Fruit fly (Drosophila melanogaster) whole organism, embryonic: ENCODE data around the gene CG3434.
A peak's percentile ranks its signal among the peaks of the same experiment; 100 is the strongest.

Experiments used
- Abd-B ChIP-seq: fragments of 200-800 bp; sonication (Bioruptor generic); optimal IDR thresholded peaks from 2 replicates; lab custom pipeline; 2018; ENCODE audit warnings: missing biosample characterization, mild to moderate bottlenecking, missing genetic modification characterization, moderate library complexity
- Bgb ChIP-seq: fragments of 200-800 bp; sonication (Bioruptor generic); IDR thresholded peaks from 2 replicates; pipeline ENCODE4 v1.3.6; 2022; ENCODE audit warnings: missing biosample characterization, missing genetic modification characterization; ENCODE audit not compliant: partially characterized antibody
- CG10366 ChIP-seq: fragments of 200-800 bp; sonication (Bioruptor generic); IDR thresholded peaks from 2 replicates; pipeline ENCODE4 v1.3.6; 2022; ENCODE audit warnings: missing biosample characterization, missing genetic modification characterization
- CG10431 ChIP-seq: fragments of 200-800 bp; sonication (Bioruptor generic); optimal IDR thresholded peaks from 3 replicates; lab custom pipeline; 2018; ENCODE audit warnings: missing biosample characterization, mild to moderate bottlenecking, missing genetic modification characterization
- CG11504 ChIP-seq: fragments of 200-800 bp; sonication (Bioruptor generic); optimal IDR thresholded peaks from 3 replicates; lab custom pipeline; 2019; ENCODE audit warnings: missing biosample characterization, mild to moderate bottlenecking, missing genetic modification characterization, moderate library complexity
- CG12769 ChIP-seq: fragments of 200-800 bp; sonication (Bioruptor generic); optimal IDR thresholded peaks from 2 replicates; lab custom pipeline; 2019; ENCODE audit warnings: missing biosample characterization, mild to moderate bottlenecking, missing genetic modification characterization, moderate library complexity
- CG13624 ChIP-seq: fragments of 200-800 bp; sonication (Bioruptor generic); optimal IDR thresholded peaks from 2 replicates; lab custom pipeline; 2016; ENCODE audit warnings: missing biosample characterization, missing genetic modification characterization
- CG14050 ChIP-seq: fragments of 200-800 bp; sonication (Bioruptor generic); IDR thresholded peaks from 3 replicates; pipeline ENCODE4 v1.3.6; 2022; ENCODE audit warnings: missing biosample characterization, missing genetic modification characterization
- CG30020 ChIP-seq: fragments of 200-800 bp; optimal IDR thresholded peaks from 2 replicates; lab custom pipeline; 2019; ENCODE audit warnings: missing biosample characterization, mild to moderate bottlenecking, missing genetic modification characterization, moderate library complexity
- CG32772 ChIP-seq: fragments of 200-800 bp; sonication (Bioruptor generic); IDR thresholded peaks from 2 replicates; pipeline ENCODE4 v1.3.6; 2022; ENCODE audit warnings: missing biosample characterization, missing genetic modification characterization
- CG6854 ChIP-seq: fragments of 200-800 bp; sonication (Bioruptor generic); optimal IDR thresholded peaks from 3 replicates; lab custom pipeline; 2017; ENCODE audit warnings: missing biosample characterization, mild to moderate bottlenecking, missing genetic modification characterization
- CG8359 ChIP-seq: fragments of 200-800 bp; sonication (Bioruptor generic); optimal IDR thresholded peaks from 2 replicates; lab custom pipeline; 2017; ENCODE audit warnings: missing biosample characterization, mild to moderate bottlenecking, missing genetic modification characterization, borderline replicate concordance
- CG9215 ChIP-seq: fragments of 200-800 bp; sonication (Bioruptor generic); IDR thresholded peaks from 2 replicates; pipeline ENCODE4 v1.3.6; 2022; ENCODE audit warnings: missing biosample characterization, missing genetic modification characterization
- CTCF ChIP-seq: fragments of 200-800 bp; sonication (Bioruptor generic); optimal IDR thresholded peaks from 2 replicates; lab custom pipeline; 2017; ENCODE audit warnings: missing biosample characterization, mild to moderate bottlenecking, missing genetic modification characterization, moderate library complexity
- Chrac-16 ChIP-seq: fragments of 200-800 bp; sonication (Bioruptor generic); optimal IDR thresholded peaks from 3 replicates; lab custom pipeline; 2016; ENCODE audit warnings: missing biosample characterization, missing genetic modification characterization
- CkIIα-i1 ChIP-seq: fragments of 200-800 bp; sonication (Bioruptor generic); IDR thresholded peaks from 2 replicates; pipeline ENCODE4 v1.3.6; 2022; ENCODE audit warnings: missing biosample characterization, missing genetic modification characterization
- CoRest ChIP-seq: fragments of 200-800 bp; sonication (Bioruptor generic); optimal IDR thresholded peaks from 3 replicates; lab custom pipeline; 2018; ENCODE audit warnings: missing biosample characterization, mild to moderate bottlenecking, missing genetic modification characterization, moderate library complexity
- CrebB ChIP-seq: fragments of 200-800 bp; sonication (Bioruptor generic); optimal IDR thresholded peaks from 3 replicates; lab custom pipeline; 2018; ENCODE audit warnings: missing biosample characterization, mild to moderate bottlenecking, missing genetic modification characterization
- HLH3B ChIP-seq: fragments of 200-800 bp; sonication (Bioruptor generic); IDR thresholded peaks from 2 replicates; pipeline ENCODE4 v1.3.6; 2022; ENCODE audit warnings: missing biosample characterization, missing genetic modification characterization
- HLH54F ChIP-seq: fragments of 200-800 bp; sonication (Bioruptor generic); optimal IDR thresholded peaks from 3 replicates; lab custom pipeline; 2016; ENCODE audit warnings: missing biosample characterization, missing genetic modification characterization
- Lpt ChIP-seq: fragments of >200 bp; optimal IDR thresholded peaks from 2 replicates; lab custom pipeline; 2018; ENCODE audit warnings: missing biosample characterization, missing genetic modification characterization
- Mad ChIP-seq: fragments of 200-800 bp; sonication (Bioruptor generic); optimal IDR thresholded peaks from 2 replicates; lab custom pipeline; 2016; ENCODE audit warnings: missing biosample characterization, missing genetic modification characterization
- Max ChIP-seq: fragments of 200-800 bp; sonication (Bioruptor generic); optimal IDR thresholded peaks from 2 replicates; lab custom pipeline; 2016; ENCODE audit warnings: missing biosample characterization, mild to moderate bottlenecking, missing genetic modification characterization
- Meics ChIP-seq: fragments of 200-800 bp; sonication (Bioruptor generic); optimal IDR thresholded peaks from 2 replicates; lab custom pipeline; 2017; ENCODE audit warnings: missing biosample characterization, mild to moderate bottlenecking, missing genetic modification characterization
- Oli ChIP-seq: fragments of 200-800 bp; sonication (Bioruptor generic); optimal IDR thresholded peaks from 2 replicates; lab custom pipeline; 2018; ENCODE audit warnings: missing biosample characterization, mild to moderate bottlenecking, missing genetic modification characterization, moderate library complexity
- Six4 ChIP-seq: fragments of 200-800 bp; sonication (Bioruptor generic); optimal IDR thresholded peaks from 2 replicates; lab custom pipeline; 2016; ENCODE audit warnings: missing biosample characterization, missing genetic modification characterization
- Xbp1 ChIP-seq: fragments of 200-800 bp; sonication (Bioruptor generic); optimal IDR thresholded peaks from 3 replicates; lab custom pipeline; 2016; ENCODE audit warnings: missing biosample characterization, mild to moderate bottlenecking, missing genetic modification characterization
- btn ChIP-seq: fragments of 200-800 bp; sonication (Bioruptor generic); optimal IDR thresholded peaks from 2 replicates; lab custom pipeline; 2016; ENCODE audit warnings: missing biosample characterization, missing genetic modification characterization
- cato ChIP-seq: fragments of 200-800 bp; sonication (Bioruptor generic); optimal IDR thresholded peaks from 2 replicates; lab custom pipeline; 2016; ENCODE audit warnings: missing biosample characterization, missing genetic modification characterization, borderline replicate concordance
- caup ChIP-seq: fragments of 200-800 bp; sonication (Bioruptor generic); optimal IDR thresholded peaks from 3 replicates; lab custom pipeline; 2017; ENCODE audit warnings: missing biosample characterization, mild to moderate bottlenecking, missing genetic modification characterization, moderate library complexity; ENCODE audit not compliant: severe bottlenecking
- disco-r ChIP-seq: fragments of 200-800 bp; sonication (Bioruptor generic); optimal IDR thresholded peaks from 2 replicates; lab custom pipeline; 2016; ENCODE audit warnings: missing biosample characterization, missing genetic modification characterization
- en ChIP-seq: fragments of 200-800 bp; sonication (Bioruptor generic); optimal IDR thresholded peaks from 2 replicates; lab custom pipeline; 2016; ENCODE audit warnings: missing biosample characterization, missing genetic modification characterization
- ham ChIP-seq: fragments of 200-800 bp; sonication (Bioruptor generic); IDR thresholded peaks from 2 replicates; pipeline ENCODE4 v1.3.6; 2022; ENCODE audit warnings: missing biosample characterization, missing genetic modification characterization
- hb ChIP-seq: fragments of 200-800 bp; sonication (Bioruptor generic); IDR thresholded peaks from 3 replicates; pipeline ENCODE4 v1.3.6; 2022; ENCODE audit warnings: missing biosample characterization, missing genetic modification characterization; ENCODE audit not compliant: partially characterized antibody
- hkb ChIP-seq, 2 experiments: fragments of 200-800 bp in 1 of 2; fragments of >200 bp in 1 of 2; sonication (Bioruptor generic) in 1 of 2; IDR thresholded peaks in 1 of 2; optimal IDR thresholded peaks in 1 of 2; 2 replicates each; pipeline versions ENCODE4 v1.3.6 to Lab custom; 2017 to 2022; ENCODE audit warnings: missing biosample characterization in 1 of 2, missing genetic modification characterization in 1 of 2
- ind ChIP-seq: fragments of 200-800 bp; sonication (Bioruptor generic); optimal IDR thresholded peaks from 3 replicates; lab custom pipeline; 2016; ENCODE audit warnings: missing biosample characterization, missing genetic modification characterization
- knrl ChIP-seq: fragments of 200-800 bp; sonication (Bioruptor generic); IDR thresholded peaks from 3 replicates; pipeline ENCODE4 v1.3.6; 2022; ENCODE audit warnings: missing biosample characterization, missing genetic modification characterization; ENCODE audit not compliant: partially characterized antibody
- lbe ChIP-seq: fragments of 200-800 bp; sonication (Bioruptor generic); optimal IDR thresholded peaks from 2 replicates; lab custom pipeline; 2016; ENCODE audit warnings: missing biosample characterization, mild to moderate bottlenecking, missing genetic modification characterization
- pnt ChIP-seq: fragments of 200-800 bp; sonication (Bioruptor generic); optimal IDR thresholded peaks from 3 replicates; lab custom pipeline; 2016; ENCODE audit warnings: missing biosample characterization, missing genetic modification characterization
- row ChIP-seq: fragments of 200-800 bp; sonication (Bioruptor generic); IDR thresholded peaks from 3 replicates; pipeline ENCODE4 v1.3.6; 2022; ENCODE audit warnings: missing biosample characterization, missing genetic modification characterization
- schlank ChIP-seq: fragments of 200-800 bp; sonication (Bioruptor generic); optimal IDR thresholded peaks from 2 replicates; lab custom pipeline; 2018; ENCODE audit warnings: missing biosample characterization, mild to moderate bottlenecking, missing genetic modification characterization
- sd ChIP-seq: fragments of 200-800 bp; sonication (Bioruptor generic); optimal IDR thresholded peaks from 3 replicates; lab custom pipeline; 2018; ENCODE audit warnings: missing biosample characterization, mild to moderate bottlenecking, missing genetic modification characterization, moderate library complexity
- slp2 ChIP-seq: fragments of 200-800 bp; sonication (Bioruptor generic); optimal IDR thresholded peaks from 2 replicates; lab custom pipeline; 2016; ENCODE audit warnings: missing biosample characterization, missing genetic modification characterization
- so ChIP-seq: fragments of 200-800 bp; sonication (Bioruptor generic); IDR thresholded peaks from 3 replicates; pipeline ENCODE4 v1.3.6; 2022; ENCODE audit warnings: missing biosample characterization, missing genetic modification characterization
- sqz ChIP-seq: fragments of 200-800 bp; sonication (Bioruptor generic); optimal IDR thresholded peaks from 3 replicates; lab custom pipeline; 2018; ENCODE audit warnings: missing biosample characterization, mild to moderate bottlenecking, missing genetic modification characterization
- tgo ChIP-seq: fragments of 200-800 bp; sonication (Bioruptor generic); IDR thresholded peaks from 3 replicates; pipeline ENCODE4 v1.3.6; 2022; ENCODE audit warnings: missing biosample characterization, missing genetic modification characterization

CG3434 gene

DNA sequence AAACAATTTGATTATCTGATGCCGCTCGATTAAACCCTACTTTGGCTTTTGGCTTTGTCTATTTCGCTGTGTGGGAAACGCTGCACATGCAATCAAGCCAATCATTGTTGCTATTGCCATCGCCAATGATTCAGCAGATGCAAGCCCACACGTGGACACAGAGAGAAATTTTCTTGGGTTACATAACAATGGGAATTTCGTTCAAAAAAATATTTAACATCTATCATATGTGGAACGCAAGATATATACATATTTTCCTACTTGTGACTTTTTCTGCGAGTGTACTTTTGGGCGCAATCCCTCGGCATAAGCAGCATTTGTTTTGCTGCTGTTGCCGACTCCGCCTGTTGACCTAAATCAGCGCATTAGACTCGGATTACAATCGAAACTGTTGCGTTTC lies 41.3 kb downstream of the CG3434 start (continued):
- 0 out of 3 replicates have a peak, but pooled peaks have one; percentile 23 for TF ChIP-seq row (GFP tag; lab: Robert Waterston, UW)

DNA sequence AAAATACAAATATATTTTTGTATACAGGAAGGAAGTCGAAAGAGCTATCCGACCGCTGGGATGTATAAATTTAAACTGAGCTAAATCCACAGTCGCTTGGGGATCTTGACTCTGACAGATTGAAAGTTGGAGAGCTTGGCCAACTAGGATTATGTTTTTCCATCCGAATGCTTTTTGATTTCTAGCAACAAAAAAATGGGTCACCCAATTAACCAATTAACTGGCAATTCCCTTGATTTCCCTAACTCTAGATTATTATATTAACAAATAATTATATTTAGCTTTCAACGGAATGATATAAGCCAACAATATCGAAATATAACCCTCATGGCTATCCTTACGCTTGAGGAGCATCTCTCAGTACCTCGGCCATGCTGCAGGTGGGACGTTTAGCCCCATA lies 43.3 kb downstream of the CG3434 start, which contains the start of gene CG3982:
Gene CG3982 (minus strand): TSS at position 101 of the 400 bp plus-strand sequence.
- TF ChIP-seq CG30020 (tag; lab: Kevin White, UChicago) (no peak), Abd-B (GFP tag; lab: Kevin White, UChicago) (no peak), CG10366 (GFP tag; lab: Robert Waterston, UW) (no peak), Mad (GFP tag; lab: Kevin White, UChicago) (no peak)

DNA sequence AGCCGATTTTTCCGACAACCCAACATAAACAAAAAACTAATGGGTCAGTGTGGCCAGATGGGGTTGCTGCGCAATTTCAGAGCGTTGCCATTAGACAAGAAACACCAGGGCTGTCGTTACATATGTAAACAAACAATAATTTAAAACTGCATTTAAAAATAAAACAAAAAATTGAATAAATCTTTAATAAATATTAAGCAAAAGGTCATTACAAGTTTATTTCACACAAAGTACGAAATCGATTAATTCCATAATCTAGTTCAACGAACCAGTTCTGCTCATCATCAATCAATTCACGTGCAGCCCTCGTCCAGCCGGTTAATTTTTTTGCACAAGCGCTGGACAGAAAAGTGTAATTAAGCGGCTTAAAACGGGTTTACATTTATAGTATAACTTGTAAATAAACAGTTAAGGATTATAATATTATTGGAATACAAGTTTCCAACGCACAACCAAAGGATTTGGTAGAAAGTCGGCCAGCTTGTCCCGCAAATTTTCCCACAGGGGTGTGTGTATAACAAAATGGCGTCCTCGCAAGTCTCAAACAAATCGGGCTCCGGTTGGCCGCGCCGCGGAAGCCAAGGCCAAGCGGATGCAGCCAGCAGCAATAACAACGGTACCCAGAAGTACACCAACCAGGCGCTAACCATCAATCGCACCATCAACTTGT lies 49.7 kb downstream of the CG3434 start, which contains the start of the genes CG4022 and Cpsf5:
Gene CG4022 (minus strand): TSS at position 79 of the 670 bp plus-strand sequence.
Gene Cpsf5 (plus strand): TSS at position 285 of the 670 bp plus-strand sequence.
- TF ChIP-seq pnt = peak; percentile 51
- peak; percentile 81 for TF ChIP-seq CG10431 (GFP tag; lab: Kevin White, UChicago)
- peak; percentile 84 for TF ChIP-seq HLH3B (GFP tag; lab: Robert Waterston, UW)
- peak; percentile 63 for TF ChIP-seq schlank
- peak; percentile 66 for TF ChIP-seq lbe (GFP tag; lab: Kevin White, UChicago)
- TF ChIP-seq CkIIα-i1 (GFP tag; lab: Robert Waterston, UW) = no peak
- peak; percentile 69 for TF ChIP-seq Oli (tag; lab: Kevin White, UChicago)
- TF ChIP-seq Xbp1 (GFP tag; lab: Kevin White, UChicago) = peak; percentile 84
- TF ChIP-seq ind (GFP tag; lab: Kevin White, UChicago) = peak; percentile 75
- TF ChIP-seq tgo (GFP tag; lab: Robert Waterston, UW) = peak; percentile 86
- peak; percentile 82 for TF ChIP-seq CG11504 (tag; lab: Kevin White, UChicago)
- peak; percentile 46 for TF ChIP-seq slp2 (GFP tag; lab: Kevin White, UChicago)
- no peak for TF ChIP-seq en (GFP tag; lab: Kevin White, UChicago)
- TF ChIP-seq CTCF (GFP tag; lab: Kevin White, UChicago) = no peak
- no peak for TF ChIP-seq disco-r (GFP tag; lab: Kevin White, UChicago)
- TF ChIP-seq Six4 (GFP tag; lab: Kevin White, UChicago) = peak; percentile 69
- TF ChIP-seq CrebB (tag; lab: Kevin White, UChicago) = peak; percentile 75
- TF ChIP-seq Bgb (GFP tag; lab: Robert Waterston, UW) = peak; percentile 23; the same call in 1 of the 2 replicates
- no peak for TF ChIP-seq Lpt (GFP tag; lab: Kevin White, UChicago)
- peak; percentile 74 for TF ChIP-seq CG14050 (GFP tag; lab: Robert Waterston, UW)
- peak; percentile 75 for TF ChIP-seq HLH54F (GFP tag; lab: Kevin White, UChicago)
- no peak for TF ChIP-seq CG8359 (GFP tag; lab: Kevin White, UChicago)
- no peak for TF ChIP-seq btn (GFP tag; lab: Kevin White, UChicago)
- TF ChIP-seq sqz (GFP tag; lab: Kevin White, UChicago) = peak; percentile 84
- peak; percentile 78 for TF ChIP-seq Meics (GFP tag; lab: Kevin White, UChicago)
- TF ChIP-seq sd (tag; lab: Kevin White, UChicago) = peak; percentile 47
- TF ChIP-seq CG9215 (GFP tag; lab: Robert Waterston, UW) = peak; percentile 82
- peak; percentile 52; the same call in 1 of the 2 replicates for TF ChIP-seq ham
- no peak for TF ChIP-seq CG6854 (GFP tag; lab: Kevin White, UChicago)
- TF ChIP-seq CG32772 (GFP tag; lab: Robert Waterston, UW) = peak; percentile 79
- TF ChIP-seq hb = no peak
- TF ChIP-seq hkb (optimal IDR thresholded peaks at IDR 0.05; lab: Kevin White, UChicago) = no peak
- peak; percentile 87 for TF ChIP-seq hkb (GFP tag; IDR thresholded peaks at IDR 0.05; lab: Robert Waterston, UW)
- peak; percentile 60 for TF ChIP-seq CG13624
- TF ChIP-seq Chrac-16 (GFP tag; lab: Kevin White, UChicago) = peak; percentile 85
- TF ChIP-seq cato (GFP tag; lab: Kevin White, UChicago) = peak; percentile 54
- TF ChIP-seq so (GFP tag; lab: Robert Waterston, UW) = peak; percentile 85; the same call in 2 of the 3 replicates
- TF ChIP-seq Max (GFP tag; lab: Kevin White, UChicago) = peak; percentile 86
- peak; percentile 71 for TF ChIP-seq CG12769 (tag; lab: Kevin White, UChicago)
- TF ChIP-seq CoRest (tag; lab: Kevin White, UChicago) = peak; percentile 91
- TF ChIP-seq caup (GFP tag; lab: Kevin White, UChicago) = peak; percentile 79
- TF ChIP-seq knrl = peak; percentile 61
